Worm (Caenorhabditis elegans) whole organism, L4/young adult: ENCODE results near the gene srsx-24.

ENCODE experiments used
- W03F9.2 ChIP-seq: fragments of 150-350 bp; optimal IDR thresholded peaks from 2 replicates; lab custom pipeline; 2014; ENCODE audit warnings: missing biosample characterization, missing genetic modification characterization
- dao-5 ChIP-seq: sonication (generic microtip); optimal IDR thresholded peaks from 2 replicates; lab custom pipeline; 2016; ENCODE audit warnings: missing genotype, missing genetic modification characterization, moderate library complexity, missing compliant biosample characterization

ce11 chrV:7414909-7415308 lies 35.6 kb upstream of the srsx-24 start, which contains the start of gene F18E3.12:
- TF ChIP-seq dao-5 (tag; lab: Kevin White, UChicago) (no peak), W03F9.2 (no peak)
